Worm (Caenorhabditis elegans) whole organism, young adult: ENCODE measurements around the gene hrg-5.

ENCODE experiments used
- B0019.2 ChIP-seq: fragments of 200-800 bp; sonication (Bioruptor generic); conservative IDR thresholded peaks from 2 replicates; pipeline ENCODE4 v1.3.6; 2022; ENCODE audit warnings: missing genetic modification reagents, missing genetic modification characterization, missing compliant biosample characterization
- D2030.7 ChIP-seq: fragments of 200-800 bp; sonication (Bioruptor generic); IDR thresholded peaks from 2 replicates; pipeline ENCODE4 v1.3.6; 2022; ENCODE audit warnings: missing genetic modification reagents, missing genetic modification characterization, missing compliant biosample characterization
- F33H1.4 ChIP-seq: fragments of 200-800 bp; sonication (Bioruptor generic); IDR thresholded peaks from 2 replicates; pipeline ENCODE4 v1.3.6; 2022; ENCODE audit warnings: missing genetic modification reagents, missing genetic modification characterization, missing compliant biosample characterization
- F57C9.4 ChIP-seq: sonication (generic microtip); optimal IDR thresholded peaks from 2 replicates; lab custom pipeline; 2017; ENCODE audit warnings: mild to moderate bottlenecking, missing genetic modification characterization, missing compliant biosample characterization
- Y67H2A.10 ChIP-seq: fragments of 200-800 bp; sonication (Bioruptor generic); conservative IDR thresholded peaks from 2 replicates; pipeline ENCODE4 v1.3.6; 2022; ENCODE audit warnings: missing genetic modification reagents, missing genetic modification characterization, missing compliant biosample characterization
- Y95B8A.8 ChIP-seq: fragments of 200-800 bp; sonication (Bioruptor generic); IDR thresholded peaks from 2 replicates; pipeline ENCODE4 v1.3.6; 2022; ENCODE audit warnings: missing genetic modification reagents, missing genetic modification characterization, missing compliant biosample characterization
- ZK185.1 ChIP-seq: sonication (generic microtip); optimal IDR thresholded peaks from 2 replicates; lab custom pipeline; 2016; ENCODE audit warnings: mild to moderate bottlenecking, missing genetic modification characterization, missing compliant biosample characterization; ENCODE audit not compliant: poor library complexity, severe bottlenecking
- akir-1 ChIP-seq: fragments of 200-800 bp; sonication (Bioruptor generic); optimal IDR thresholded peaks from 2 replicates; lab custom pipeline; 2018; ENCODE audit warnings: mild to moderate bottlenecking, missing genetic modification characterization, moderate library complexity, missing compliant biosample characterization
- ama-1 ChIP-seq, 3 experiments: fragments of 150-350 bp in 1 of 3; sonication (generic microtip) in 2 of 3; optimal IDR thresholded peaks; 2 replicates each; lab custom pipeline; 2014 to 2018; ENCODE audit warnings: missing biosample characterization in 2 of 3, missing genetic modification characterization in 2 of 3, missing genetic modification reagents in 2 of 3
- attf-6 ChIP-seq: fragments of 200-800 bp; sonication (Bioruptor generic); IDR thresholded peaks from 2 replicates; pipeline ENCODE4 v1.3.6; 2022; ENCODE audit warnings: missing genetic modification reagents, missing genetic modification characterization, missing compliant biosample characterization
- ccch-3 ChIP-seq: fragments of 200-800 bp; sonication (Bioruptor generic); optimal IDR thresholded peaks from 2 replicates; lab custom pipeline; 2018; ENCODE audit warnings: mild to moderate bottlenecking, missing genetic modification characterization, missing compliant biosample characterization
- cebp-1 ChIP-seq, 2 experiments: fragments of 200-800 bp in 1 of 2; sonication (Bioruptor generic) in 1 of 2; sonication (generic microtip) in 1 of 2; IDR thresholded peaks in 1 of 2; optimal IDR thresholded peaks in 1 of 2; 2 replicates each; pipeline versions ENCODE4 v1.3.6 to Lab custom; 2017 to 2022; ENCODE audit warnings: missing compliant biosample characterization in 2 of 2, missing genetic modification characterization in 2 of 2, mild to moderate bottlenecking in 1 of 2, missing genetic modification reagents in 1 of 2, moderate library complexity in 1 of 2
- cebp-2 ChIP-seq: fragments of 200-800 bp; sonication (Bioruptor generic); IDR thresholded peaks from 2 replicates; pipeline ENCODE4 v1.3.6; 2022; ENCODE audit warnings: missing genetic modification characterization, missing compliant biosample characterization
- dox-1 ChIP-seq: fragments of 200-800 bp; sonication (Bioruptor generic); IDR thresholded peaks from 2 replicates; pipeline ENCODE4 v1.3.6; 2022; ENCODE audit warnings: missing genetic modification reagents, missing genetic modification characterization, missing compliant biosample characterization
- dpff-1 ChIP-seq: sonication (generic microtip); optimal IDR thresholded peaks from 2 replicates; lab custom pipeline; 2017; ENCODE audit warnings: mild to moderate bottlenecking, missing genetic modification characterization, missing compliant biosample characterization
- egrh-3 ChIP-seq: fragments of 200-800 bp; sonication (Bioruptor generic); IDR thresholded peaks from 2 replicates; pipeline ENCODE4 v1.3.6; 2022; ENCODE audit warnings: missing genetic modification reagents, missing genetic modification characterization, missing compliant biosample characterization
- gei-17 ChIP-seq: fragments of 200-800 bp; sonication (Bioruptor generic); optimal IDR thresholded peaks from 2 replicates; lab custom pipeline; 2018; ENCODE audit warnings: mild to moderate bottlenecking, missing genetic modification characterization, missing compliant biosample characterization
- him-1 ChIP-seq: sonication (generic microtip); optimal IDR thresholded peaks from 2 replicates; lab custom pipeline; 2016; ENCODE audit warnings: missing genotype, missing genetic modification reagents, missing genetic modification characterization, missing compliant biosample characterization
- hmg-1.2 ChIP-seq: fragments of 200-800 bp; sonication (Bioruptor generic); IDR thresholded peaks from 2 replicates; pipeline ENCODE4 v1.3.6; 2022; ENCODE audit warnings: missing genetic modification reagents, missing genetic modification characterization, missing compliant biosample characterization
- hsf-1 ChIP-seq: fragments of 200-800 bp; sonication (Bioruptor generic); IDR thresholded peaks from 2 replicates; pipeline ENCODE4 v1.3.6; 2022; ENCODE audit warnings: missing genetic modification reagents, missing genetic modification characterization, missing compliant biosample characterization
- let-607 ChIP-seq, 2 experiments: fragments of 200-800 bp in 1 of 2; sonication (Bioruptor generic) in 1 of 2; sonication (generic microtip) in 1 of 2; optimal IDR thresholded peaks; 2 replicates each; lab custom pipeline; 2016 to 2018; ENCODE audit warnings: mild to moderate bottlenecking in 2 of 2, missing compliant biosample characterization in 2 of 2, missing genetic modification characterization in 2 of 2, moderate library complexity in 2 of 2, missing genotype in 1 of 2
- lin-35 ChIP-seq, 3 experiments: fragments of 150-350 bp in 2 of 3; sonication (generic microtip) in 1 of 3; optimal IDR thresholded peaks; 2 replicates each; lab custom pipeline; 2014 to 2018; ENCODE audit warnings: missing biosample characterization in 3 of 3, missing genetic modification characterization in 3 of 3, missing genetic modification reagents in 3 of 3
- lin-40 ChIP-seq: sonication (generic microtip); optimal IDR thresholded peaks from 2 replicates; lab custom pipeline; 2016; ENCODE audit warnings: missing genetic modification characterization, mild to moderate bottlenecking, missing compliant biosample characterization, missing genotype, missing genetic modification reagents
- lin-54 ChIP-seq: fragments of 200-800 bp; sonication (Bioruptor generic); optimal IDR thresholded peaks from 2 replicates; lab custom pipeline; 2018; ENCODE audit warnings: mild to moderate bottlenecking, missing genetic modification characterization, missing compliant biosample characterization
- lsl-1 ChIP-seq: fragments of 200-800 bp; sonication (Bioruptor generic); optimal IDR thresholded peaks from 2 replicates; lab custom pipeline; 2018; ENCODE audit warnings: mild to moderate bottlenecking, missing genetic modification characterization, moderate library complexity, missing compliant biosample characterization
- madf-6 ChIP-seq: fragments of 200-800 bp; sonication (Bioruptor generic); IDR thresholded peaks from 2 replicates; pipeline ENCODE4 v1.3.6; 2022; ENCODE audit warnings: missing genetic modification reagents, missing genetic modification characterization, missing compliant biosample characterization
- mcd-1 ChIP-seq: fragments of 200-800 bp; sonication (Bioruptor generic); IDR thresholded peaks from 2 replicates; pipeline ENCODE4 v1.3.6; 2022; ENCODE audit warnings: missing genetic modification reagents, missing genetic modification characterization, missing compliant biosample characterization
- nhr-80 ChIP-seq: sonication (generic microtip); optimal IDR thresholded peaks from 2 replicates; lab custom pipeline; 2016; ENCODE audit warnings: missing genetic modification characterization, missing compliant biosample characterization
- nhr-90 ChIP-seq: sonication (generic microtip); optimal IDR thresholded peaks from 2 replicates; lab custom pipeline; 2016; ENCODE audit warnings: missing genotype, mild to moderate bottlenecking, missing genetic modification characterization, missing compliant biosample characterization
- rcor-1 ChIP-seq: fragments of 200-800 bp; sonication (Bioruptor generic); IDR thresholded peaks from 2 replicates; pipeline ENCODE4 v1.3.6; 2022; ENCODE audit warnings: missing genetic modification reagents, missing genetic modification characterization, missing compliant biosample characterization
- repo-1 ChIP-seq: sonication (generic microtip); optimal IDR thresholded peaks from 2 replicates; lab custom pipeline; 2017; ENCODE audit warnings: mild to moderate bottlenecking, missing genetic modification characterization, missing compliant biosample characterization
- rpc-1 ChIP-seq, 2 experiments: fragments of 150-350 bp in 1 of 2; sonication (generic microtip) in 1 of 2; optimal IDR thresholded peaks; 2 replicates each; lab custom pipeline; 2014 to 2018; ENCODE audit warnings: missing biosample characterization in 1 of 2, missing genetic modification characterization in 1 of 2, missing genetic modification reagents in 1 of 2, missing genotype in 1 of 2
- sdz-38 ChIP-seq: sonication (generic microtip); optimal IDR thresholded peaks from 2 replicates; lab custom pipeline; 2016; ENCODE audit warnings: missing genotype, missing genetic modification characterization, missing compliant biosample characterization
- snpc-4 ChIP-seq, 5 experiments: fragments of 150-350 bp in 1 of 5; sonication (generic microtip) in 4 of 5; optimal IDR thresholded peaks; 2 replicates each; lab custom pipeline; 2014 to 2018; ENCODE audit warnings: missing genetic modification characterization in 5 of 5, missing biosample characterization in 3 of 5, antibody characterized with exemption in 2 of 5, mild to moderate bottlenecking in 2 of 5, missing compliant biosample characterization in 2 of 5, missing genotype in 2 of 5, moderate library complexity in 2 of 5, missing genetic modification reagents in 1 of 5
- tbp1 ChIP-seq: fragments of 200-800 bp; sonication (Bioruptor generic); optimal IDR thresholded peaks from 2 replicates; lab custom pipeline; 2018; ENCODE audit warnings: mild to moderate bottlenecking, missing genetic modification characterization, missing compliant biosample characterization
- xnd-1 ChIP-seq: sonication (generic microtip); optimal IDR thresholded peaks from 2 replicates; lab custom pipeline; 2016; ENCODE audit warnings: missing genotype, missing genetic modification reagents, missing genetic modification characterization, missing compliant biosample characterization
- ztf-18 ChIP-seq: sonication (generic microtip); optimal IDR thresholded peaks from 2 replicates; lab custom pipeline; 2016; ENCODE audit warnings: missing genotype, mild to moderate bottlenecking, missing genetic modification characterization, missing compliant biosample characterization
- ztf-3 ChIP-seq: fragments of 200-800 bp; sonication (Bioruptor generic); optimal IDR thresholded peaks from 2 replicates; lab custom pipeline; 2018; ENCODE audit warnings: mild to moderate bottlenecking, missing genetic modification characterization, missing compliant biosample characterization

Gene hrg-5

DNA sequence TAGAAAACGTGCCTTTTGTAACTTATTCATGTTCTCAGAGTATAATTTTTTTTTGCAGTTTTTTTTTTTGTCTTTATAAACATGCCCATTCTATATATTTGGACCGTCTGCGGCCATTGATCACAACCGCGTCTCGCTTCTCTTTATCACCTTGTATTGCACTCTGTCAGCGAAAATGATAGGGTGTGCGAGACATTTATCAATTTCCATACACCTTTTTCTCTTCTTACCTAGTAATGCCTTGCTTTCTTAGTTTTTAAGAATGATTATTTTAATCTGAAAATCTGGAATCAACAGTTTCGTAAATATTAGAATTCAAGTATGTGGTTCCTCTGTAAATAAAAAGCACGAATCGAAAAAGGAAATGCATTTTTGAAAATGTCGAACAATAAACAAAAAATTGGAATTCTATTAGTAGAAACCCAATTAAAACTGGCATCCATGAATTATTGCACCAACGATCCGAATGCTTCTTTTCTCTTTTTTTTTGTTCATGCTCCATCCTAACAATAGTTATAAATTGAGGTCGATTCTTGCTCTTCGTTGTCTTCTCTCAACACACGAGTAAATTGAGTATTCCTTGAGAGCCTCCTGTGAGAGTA, 8.0 kb upstream of the hrg-5 start (continued):
- no peak for TF ChIP-seq nhr-90 (tag; lab: Kevin White, UChicago)

DNA sequence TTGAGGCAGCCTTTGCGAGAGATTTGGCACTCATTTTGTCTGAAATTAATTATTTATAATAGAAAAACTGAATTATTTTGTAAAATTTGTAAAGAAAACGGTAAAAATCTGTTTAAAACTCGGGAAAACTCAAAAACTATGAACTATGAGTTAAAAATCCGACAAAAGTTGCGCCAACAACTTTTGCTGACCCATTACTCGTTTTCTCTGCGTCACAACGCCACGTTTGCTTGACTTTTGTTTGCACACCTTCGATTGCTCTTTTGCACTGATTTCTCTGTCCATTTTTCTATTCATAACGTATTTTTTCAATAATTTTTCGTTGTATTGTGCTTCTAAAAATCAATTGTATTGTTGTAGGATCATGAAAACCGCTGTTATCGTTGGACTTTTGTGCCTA, 7.0 kb upstream of the hrg-5 start, which contains the start of gene fkb-1:
Gene fkb-1 (plus strand): TSS at position 361 of the 400 bp plus-strand sequence.
- TF ChIP-seq dox-1 (GFP tag; lab: Robert Waterston, UW) (peak; percentile 60), lin-40 (tag; lab: Kevin White, UChicago) (peak; percentile 56), nhr-80 (peak; percentile 48), ccch-3 (GFP tag; lab: Kevin White, UChicago) (no peak), let-607 (tag; optimal IDR thresholded peaks at IDR 0.05; lab: Kevin White, UChicago) (peak; percentile 67 to 79), dpff-1 (tag; lab: Kevin White, UChicago) (no peak), snpc-4 (GFP tag; optimal IDR thresholded peaks at IDR 0.05; lab: Kevin White, UChicago) (no peak), snpc-4 (tag; optimal IDR thresholded peaks at IDR 0.05; lab: Kevin White, UChicago) (peak in 1 of 4 experiments; percentile 2), lsl-1 (GFP tag; lab: Kevin White, UChicago) (peak; percentile 20), ztf-18 (tag; lab: Kevin White, UChicago) (peak; percentile 91), cebp-1 (GFP tag; IDR thresholded peaks at IDR 0.05; lab: Robert Waterston, UW) (no peak), cebp-1 (tag; optimal IDR thresholded peaks at IDR 0.05; lab: Kevin White, UChicago) (peak; percentile 47), mcd-1 (peak; percentile 54), lin-54 (peak; percentile 20), lin-35 (GFP tag; optimal IDR thresholded peaks at IDR 0.05; lab: Kevin White, UChicago) (peak in 1 of 3 experiments; percentile 50), cebp-2 (GFP tag; lab: Robert Waterston, UW) (no peak), ZK185.1 (tag; lab: Kevin White, UChicago) (no peak), tbp1 (GFP tag; lab: Kevin White, UChicago) (no peak), hmg-1.2 (peak; percentile 46; the same call in 1 of the 2 replicates)

ce11 chrIV:11032288-11032687, 3.1 kb upstream of the hrg-5 start, which contains the start of gene hrg-6:
TSS of gene hrg-6 (plus strand) at chrIV:11032588.
- no peak for TF ChIP-seq Y95B8A.8
- TF ChIP-seq, all 124 proteins: peak for 0

DNA sequence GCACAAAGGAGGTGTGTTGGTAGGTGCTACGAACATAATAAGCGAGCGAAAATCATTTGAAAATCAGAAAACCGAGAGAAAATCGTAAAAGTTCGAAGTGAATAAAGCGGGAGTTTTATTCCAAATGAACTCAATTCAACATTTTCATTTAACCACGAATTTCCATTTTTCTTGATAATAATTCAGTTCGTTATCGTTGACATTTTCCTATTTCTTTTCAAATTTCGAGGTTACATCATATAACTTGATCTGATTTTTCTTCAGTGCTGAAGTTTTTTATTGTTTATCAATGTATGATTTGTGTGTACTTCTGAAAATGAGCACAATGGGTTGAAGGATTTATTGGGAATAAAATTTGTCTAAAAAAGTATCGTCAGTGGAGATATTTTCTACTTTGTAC, 2.4 kb upstream of the hrg-5 start:
- TF ChIP-seq repo-1 (tag; lab: Kevin White, UChicago) (no peak), sdz-38 (tag; lab: Kevin White, UChicago) (no peak), akir-1 (GFP tag; lab: Kevin White, UChicago) (no peak), nhr-80 (peak; percentile 87)

- no peak for TF ChIP-seq madf-6 (GFP tag; lab: Robert Waterston, UW)
- TF ChIP-seq ztf-3 (GFP tag; lab: Kevin White, UChicago) = no peak
- TF ChIP-seq rpc-1 (optimal IDR thresholded peaks at IDR 0.05; lab: Kevin White, UChicago) = no peak
- no peak for TF ChIP-seq rpc-1 (tag; optimal IDR thresholded peaks at IDR 0.05; lab: Kevin White, UChicago)
- no peak for TF ChIP-seq gei-17 (GFP tag; lab: Kevin White, UChicago)
- TF ChIP-seq hmg-1.2 = no peak
- TF ChIP-seq ama-1 (optimal IDR thresholded peaks at IDR 0.05; lab: Kevin White, UChicago) = no peak
- no peak for TF ChIP-seq ama-1 (GFP tag; optimal IDR thresholded peaks at IDR 0.05; lab: Kevin White, UChicago)
- no peak for TF ChIP-seq rcor-1
- TF ChIP-seq him-1 (tag; lab: Kevin White, UChicago) = no peak
- no peak for TF ChIP-seq F33H1.4 (GFP tag; lab: Robert Waterston, UW)
- TF ChIP-seq hsf-1 (GFP tag; lab: Robert Waterston, UW) = no peak
- no peak for TF ChIP-seq egrh-3
- TF ChIP-seq F57C9.4 (tag; lab: Kevin White, UChicago) = no peak
- TF ChIP-seq Y67H2A.10 (GFP tag; lab: Robert Waterston, UW) = no peak
- TF ChIP-seq attf-6 (GFP tag; lab: Robert Waterston, UW) = no peak
- TF ChIP-seq dpff-1 (tag; lab: Kevin White, UChicago) = no peak
- TF ChIP-seq D2030.7 (GFP tag; lab: Robert Waterston, UW) = no peak
- no peak for TF ChIP-seq xnd-1 (tag; lab: Kevin White, UChicago)
- TF ChIP-seq B0019.2 = no peak
Observed at ce11 chrIV:11030893-11031292, 1.7 kb upstream of the hrg-5 start, which contains the start of gene hrg-4. TSS of gene hrg-4 (minus strand) at chrIV:11030993.
